Fruit fly (Drosophila melanogaster): ENCODE measurements around the gene CG15385.

CG15385 gene

DNA sequence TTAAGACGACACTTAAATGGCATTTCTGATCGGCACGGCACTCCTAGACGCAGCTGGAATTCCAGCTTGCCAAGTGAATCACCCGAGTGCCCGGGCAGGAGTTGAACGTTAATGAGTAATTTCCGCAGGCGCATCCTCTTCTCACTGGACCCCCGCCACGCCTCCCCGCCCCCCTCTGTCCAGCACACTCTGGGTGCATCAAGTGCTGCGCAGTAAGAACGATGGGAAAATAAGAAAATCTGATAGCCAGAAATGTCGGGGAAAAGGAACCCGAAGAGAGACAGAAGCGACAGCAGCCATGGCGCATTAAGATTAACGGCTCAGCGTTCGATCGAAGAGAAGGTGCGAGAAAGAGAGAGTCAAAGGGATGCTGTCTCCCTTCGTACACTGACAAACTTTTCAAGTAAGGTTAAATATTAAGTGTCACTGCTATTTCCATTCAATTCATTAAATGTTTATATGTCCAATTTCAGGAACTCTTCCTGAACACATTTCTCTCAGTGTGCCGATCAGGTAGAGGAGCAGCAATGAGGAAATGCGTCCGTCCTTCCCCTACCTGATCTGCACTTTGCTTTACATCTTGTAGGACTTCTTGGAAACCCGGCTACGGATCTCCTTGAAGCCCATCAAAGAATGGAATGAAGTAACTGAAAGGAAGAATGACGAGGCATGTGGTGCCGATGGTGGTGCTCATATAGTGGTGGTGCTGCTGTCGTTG, 47.7 kb downstream of the CG15385 start (continued):
- TF ChIP-seq CoRest (tag; optimal IDR thresholded peaks at IDR 0.05) (peak; percentile 63), ranshi (GFP tag; IDR thresholded peaks at IDR 0.05) (peak; percentile 48; the same call in 1 of the 2 replicates), Dref (GFP tag; IDR thresholded peaks at IDR 0.05) (no peak), PHDP (tag; optimal IDR thresholded peaks at IDR 0.05) (no peak), CG7839 (tag; optimal IDR thresholded peaks at IDR 0.05) (peak; percentile 59), CG11093 (GFP tag; IDR thresholded peaks at IDR 0.05) (peak; percentile 54; the same call in 1 of the 3 replicates), CG10565 (GFP tag; optimal IDR thresholded peaks at IDR 0.05) (no peak), Sry-δ (GFP tag; optimal IDR thresholded peaks at IDR 0.05) (peak; percentile 21), her (GFP tag; optimal IDR thresholded peaks at IDR 0.05) (peak; percentile 54), CG14050 (GFP tag; IDR thresholded peaks at IDR 0.05) (no peak), crol (GFP tag; IDR thresholded peaks at IDR 0.05) (peak; percentile 93), amos (GFP tag; IDR thresholded peaks at IDR 0.05; ENCODE audit: partially characterized antibody) (no peak), CG17829 (tag; optimal IDR thresholded peaks at IDR 0.05) (peak; percentile 91), CG34376 (GFP tag; optimal IDR thresholded peaks at IDR 0.05) (no peak), phol (tag; optimal IDR thresholded peaks at IDR 0.05) (peak; percentile 80), mld (GFP tag; IDR thresholded peaks at IDR 0.05; ENCODE audit: partially characterized antibody) (no peak), nerfin-2 (GFP tag; IDR thresholded peaks at IDR 0.05; ENCODE audit: partially characterized antibody) (no peak), dmrt11E (tag; optimal IDR thresholded peaks at IDR 0.05) (peak; percentile 93), ato (GFP tag; IDR thresholded peaks at IDR 0.05; ENCODE audit: partially characterized antibody) (no peak), HLHmδ (GFP tag; optimal IDR thresholded peaks at IDR 0.05) (no peak), hkb (optimal IDR thresholded peaks at IDR 0.05) (no peak), hkb (GFP tag; IDR thresholded peaks at IDR 0.05) (peak; percentile 54; the same call in 1 of the 2 replicates), CG10543 (GFP tag; optimal IDR thresholded peaks at IDR 0.05) (no peak), Oli (tag; optimal IDR thresholded peaks at IDR 0.05) (peak; percentile 60), ken (GFP tag; IDR thresholded peaks at IDR 0.05) (peak; percentile 68; the same call in 2 of the 3 replicates), tx (GFP tag; optimal IDR thresholded peaks at IDR 0.05) (peak; percentile 44), CG7928 (GFP tag; optimal IDR thresholded peaks at IDR 0.05) (no peak), Poxn (GFP tag; IDR thresholded peaks at IDR 0.05) (no peak), run (tag; optimal IDR thresholded peaks at IDR 0.05) (no peak), Hr3 (GFP tag; optimal IDR thresholded peaks at IDR 0.05) (peak; percentile 37), CG17568 (GFP tag; optimal IDR thresholded peaks at IDR 0.05) (peak; percentile 27), hb (GFP tag; IDR thresholded peaks at IDR 0.05; ENCODE audit: partially characterized antibody) (no peak), Xbp1 (GFP tag; optimal IDR thresholded peaks at IDR 0.05) (peak; percentile 67), Six4 (GFP tag; optimal IDR thresholded peaks at IDR 0.05) (peak; percentile 60), CG3407 (GFP tag; optimal IDR thresholded peaks at IDR 0.05) (peak; percentile 10), stc (GFP tag; IDR thresholded peaks at IDR 0.05) (no peak), CG11560 (tag; IDR thresholded peaks at IDR 0.05) (no peak), tll (GFP tag; optimal IDR thresholded peaks at IDR 0.05) (peak; percentile 40 to 99), CG42726 (GFP tag; IDR thresholded peaks at IDR 0.05; ENCODE audit: partially characterized antibody) (no peak), CG9817 (tag; optimal IDR thresholded peaks at IDR 0.05) (no peak), unc-4 (GFP tag; IDR thresholded peaks at IDR 0.05; ENCODE audit: partially characterized antibody) (no peak), gem (tag; optimal IDR thresholded peaks at IDR 0.05) (peak; percentile 74), disco-r (GFP tag; optimal IDR thresholded peaks at IDR 0.05) (peak; percentile 13), CG4854 (GFP tag; optimal IDR thresholded peaks at IDR 0.05) (no peak), bsh (GFP tag; optimal IDR thresholded peaks at IDR 0.05) (peak; percentile 77 to 81), z (GFP tag; IDR thresholded peaks at IDR 0.05) (no peak), E2f1 (GFP tag; IDR thresholded peaks at IDR 0.05) (peak; percentile 43; the same call in 1 of the 2 replicates), onecut (GFP tag; IDR thresholded peaks at IDR 0.05) (peak; percentile 54), gcm2 (GFP tag; optimal IDR thresholded peaks at IDR 0.05) (peak; percentile 17)
